Comparison of ENCODE assay signal across 1 worm cellular context in genomic region chrII:2452492-2452891, ce11.
TF ChIP-seq lines count a peak whose summit lies in the region.

No protein-coding gene starts in this region.

TF ChIP-seq in whole organism, L4 larva, 104 proteins besides CTCF, POLR2A, EP300 and RAD21 (continued from another document):
- TF ChIP-seq nhr-28 (tag; optimal IDR thresholded peaks at IDR 0.05; lab: Kevin White, UChicago) (peak; percentile 69), Y48G9A.11 (GFP tag; IDR thresholded peaks at IDR 0.05; lab: Robert Waterston, UW) (no peak), daf-12 (tag; optimal IDR thresholded peaks at IDR 0.05; lab: Kevin White, UChicago) (no peak), hlh-30 (tag; optimal IDR thresholded peaks at IDR 0.05; lab: Kevin White, UChicago; ENCODE audit: insufficient read depth) (peak; percentile 6), F49E8.2 (tag; optimal IDR thresholded peaks at IDR 0.05; lab: Kevin White, UChicago; ENCODE audit: borderline replicate concordance) (no peak), set-16 (GFP tag; IDR thresholded peaks at IDR 0.05; lab: Robert Waterston, UW) (no peak), tra-1 (GFP tag; IDR thresholded peaks at IDR 0.05; lab: Robert Waterston, UW) (no peak), nhr-77 (tag; optimal IDR thresholded peaks at IDR 0.05; lab: Kevin White, UChicago) (no peak), snpc-4 (tag; optimal IDR thresholded peaks at IDR 0.05; lab: Kevin White, UChicago) (no peak), spr-1 (tag; optimal IDR thresholded peaks at IDR 0.05; lab: Kevin White, UChicago) (no peak), vab-7 (GFP tag; IDR thresholded peaks at IDR 0.05; lab: Robert Waterston, UW) (no peak), hlh-11 (tag; optimal IDR thresholded peaks at IDR 0.05; lab: Kevin White, UChicago) (peak; percentile 31), sdz-12 (GFP tag; optimal IDR thresholded peaks at IDR 0.05; lab: Kevin White, UChicago) (no peak), F10B5.3 (tag; optimal IDR thresholded peaks at IDR 0.05; lab: Kevin White, UChicago) (no peak), ZK337.2 (GFP tag; IDR thresholded peaks at IDR 0.05; lab: Robert Waterston, UW) (no peak), Y5F2A.4 (GFP tag; optimal IDR thresholded peaks at IDR 0.05; lab: Kevin White, UChicago) (no peak), lsy-2 (tag; optimal IDR thresholded peaks at IDR 0.05; lab: Kevin White, UChicago) (peak in 1 of 2 experiments; percentile 5)
